Worm (Caenorhabditis elegans): ENCODE measurements around the gene mbk-2.

The mbk-2 gene

ce11 chrIV:13051073-13051472, 42.1 kb downstream of the mbk-2 start, which contains the start of gene scl-11 (continued):
- TF ChIP-seq nhr-77 (tag; optimal IDR thresholded peaks at IDR 0.05) (no peak), hlh-30 (tag; optimal IDR thresholded peaks at IDR 0.05; ENCODE audit: insufficient read depth) (no peak), nhr-25 (tag; optimal IDR thresholded peaks at IDR 0.05; ENCODE audit: borderline replicate concordance, insufficient read depth) (no peak)

- TF ChIP-seq F37D6.2 (tag; optimal IDR thresholded peaks at IDR 0.05) (no peak), ceh-62 (tag; optimal IDR thresholded peaks at IDR 0.05) (no peak), lin-15B (tag; optimal IDR thresholded peaks at IDR 0.05) (no peak), jun-1 (tag; optimal IDR thresholded peaks at IDR 0.05) (no peak), zip-11 (GFP tag; IDR thresholded peaks at IDR 0.05) (no peak), ceh-82 (tag; optimal IDR thresholded peaks at IDR 0.05) (no peak), skn-1 (tag; optimal IDR thresholded peaks at IDR 0.05) (no peak), lin-1 (GFP tag; IDR thresholded peaks at IDR 0.05) (no peak), lsy-2 (tag; optimal IDR thresholded peaks at IDR 0.05) (no peak), Y105C5A.15 (GFP tag; IDR thresholded peaks at IDR 0.05) (no peak), lin-38 (GFP tag; IDR thresholded peaks at IDR 0.05) (no peak), tag-97 (GFP tag; IDR thresholded peaks at IDR 0.05) (no peak)
Observed at ce11 chrIV:13052568-13052967, 43.6 kb downstream of the mbk-2 start, which contains the start of gene F49E11.7. TSS of gene F49E11.7 (plus strand) at chrIV:13052868.

ce11 chrIV:13056026-13056425, 47.1 kb downstream of the mbk-2 start, which contains the start of gene scl-1:
TSS of gene scl-1 (plus strand) at chrIV:13056326.
- TF ChIP-seq skn-1 (tag; optimal IDR thresholded peaks at IDR 0.05) (no peak), dve-1 (tag; optimal IDR thresholded peaks at IDR 0.05; ENCODE audit: insufficient read depth) (no peak), aly-2 (tag; optimal IDR thresholded peaks at IDR 0.05) (no peak), madf-5 (GFP tag; IDR thresholded peaks at IDR 0.05) (no peak), mdl-1 (tag; optimal IDR thresholded peaks at IDR 0.05) (no peak), ceh-32 (tag; optimal IDR thresholded peaks at IDR 0.05; ENCODE audit: poor library complexity) (no peak), hlh-11 (tag; optimal IDR thresholded peaks at IDR 0.05) (no peak), php-3 (GFP tag; IDR thresholded peaks at IDR 0.05) (no peak), daf-8 (GFP tag; IDR thresholded peaks at IDR 0.05) (no peak), lin-29 (GFP tag; IDR thresholded peaks at IDR 0.05) (no peak), hif-1 (tag; optimal IDR thresholded peaks at IDR 0.05) (no peak), unc-39 (tag; optimal IDR thresholded peaks at IDR 0.05) (no peak)

ce11 chrIV:13057418-13057817, 48.5 kb downstream of the mbk-2 start, which contains the start of gene scl-2:
TSS of gene scl-2 (plus strand) at chrIV:13057710.
- TF ChIP-seq rbr-2 (tag; optimal IDR thresholded peaks at IDR 0.05) (no peak), dve-1 (tag; optimal IDR thresholded peaks at IDR 0.05; ENCODE audit: insufficient read depth) (peak; percentile 88), nhr-102 (tag; optimal IDR thresholded peaks at IDR 0.05) (no peak), nhr-28 (tag; optimal IDR thresholded peaks at IDR 0.05) (peak; percentile 95), T20F7.1 (GFP tag; optimal IDR thresholded peaks at IDR 0.05) (no peak), ZK546.5 (tag; optimal IDR thresholded peaks at IDR 0.05) (no peak), skn-1 (tag; optimal IDR thresholded peaks at IDR 0.05) (no peak), Y105C5A.15 (GFP tag; IDR thresholded peaks at IDR 0.05) (no peak), ctbp-1 (GFP tag; IDR thresholded peaks at IDR 0.05) (no peak), zfp-3 (GFP tag; conservative IDR thresholded peaks at IDR 0.05) (no peak), F44E2.7 (GFP tag; IDR thresholded peaks at IDR 0.05) (no peak), nhr-6 (tag; optimal IDR thresholded peaks at IDR 0.05) (peak; percentile 74), nhr-237 (tag; optimal IDR thresholded peaks at IDR 0.05) (no peak), tra-1 (GFP tag; IDR thresholded peaks at IDR 0.05) (no peak), lin-1 (GFP tag; IDR thresholded peaks at IDR 0.05) (peak; percentile 75; the same call in 1 of the 2 replicates), unc-130 (GFP tag; optimal IDR thresholded peaks at IDR 0.05) (no peak), spr-3 (GFP tag; optimal IDR thresholded peaks at IDR 0.05) (no peak), ceh-20 (GFP tag; IDR thresholded peaks at IDR 0.05) (no peak), mep-1 (tag; optimal IDR thresholded peaks at IDR 0.05) (no peak), gei-8 (GFP tag; optimal IDR thresholded peaks at IDR 0.05) (no peak), nhr-111 (GFP tag; optimal IDR thresholded peaks at IDR 0.05) (no peak), fkh-10 (GFP tag; optimal IDR thresholded peaks at IDR 0.05) (no peak), lin-13 (GFP tag; optimal IDR thresholded peaks at IDR 0.05) (no peak), lin-38 (GFP tag; IDR thresholded peaks at IDR 0.05) (no peak), daf-12 (tag; optimal IDR thresholded peaks at IDR 0.05) (no peak), madf-9 (GFP tag; conservative IDR thresholded peaks at IDR 0.05) (no peak), lsy-2 (tag; optimal IDR thresholded peaks at IDR 0.05) (no peak)

Measured in whole organism, L4 larva.